Worm (Caenorhabditis elegans) whole organism, L1 larva: ENCODE data around the gene B0454.8.

ENCODE experiments used
- C04F5.9 ChIP-seq: sonication (generic microtip); optimal IDR thresholded peaks from 2 replicates; lab custom pipeline; 2016; ENCODE audit warnings: missing genetic modification characterization, missing compliant biosample characterization
- C16A3.4 ChIP-seq: fragments of 150-350 bp; optimal IDR thresholded peaks from 2 replicates; lab custom pipeline; 2014; ENCODE audit warnings: missing biosample characterization, missing genetic modification characterization
- F16B12.6 ChIP-seq: fragments of 150-350 bp; optimal IDR thresholded peaks from 2 replicates; lab custom pipeline; 2014; ENCODE audit warnings: missing biosample characterization, missing genetic modification characterization
- Y116A8C.19 ChIP-seq: sonication (generic microtip); optimal IDR thresholded peaks from 2 replicates; lab custom pipeline; 2016; ENCODE audit warnings: missing compliant biosample characterization, missing genetic modification characterization, borderline replicate concordance
- aha-1 ChIP-seq: fragments of 150-350 bp; optimal IDR thresholded peaks from 2 replicates; lab custom pipeline; 2014; ENCODE audit warnings: missing biosample characterization, missing genetic modification characterization
- ama-1 ChIP-seq: fragments of 150-350 bp; optimal IDR thresholded peaks from 2 replicates; lab custom pipeline; 2014
- ceh-88 ChIP-seq: fragments of 200-800 bp; sonication (Bioruptor generic); IDR thresholded peaks from 2 replicates; pipeline ENCODE4 v1.3.6; 2022; ENCODE audit warnings: missing genetic modification characterization, missing compliant biosample characterization
- dpl-1 ChIP-seq, 3 experiments: fragments of 150-350 bp in 2 of 3; sonication (generic microtip) in 1 of 3; optimal IDR thresholded peaks; 2 replicates each; lab custom pipeline; 2014 to 2017; ENCODE audit warnings: missing biosample characterization in 3 of 3, missing genetic modification characterization in 3 of 3, missing genetic modification reagents in 3 of 3
- dsc-1 ChIP-seq: sonication (generic microtip); optimal IDR thresholded peaks from 2 replicates; lab custom pipeline; 2016; ENCODE audit warnings: mild to moderate bottlenecking, missing genetic modification characterization, missing compliant biosample characterization
- efl-3 ChIP-seq: fragments of 200-800 bp; sonication (Bioruptor generic); optimal IDR thresholded peaks from 2 replicates; lab custom pipeline; 2018; ENCODE audit warnings: mild to moderate bottlenecking, missing genetic modification characterization, missing compliant biosample characterization
- egl-13 ChIP-seq: sonication (generic microtip); optimal IDR thresholded peaks from 2 replicates; lab custom pipeline; 2016; ENCODE audit warnings: missing genotype, missing genetic modification reagents, missing genetic modification characterization, missing compliant biosample characterization
- egl-27 ChIP-seq, 2 experiments: fragments of 150-350 bp in 1 of 2; sonication (generic microtip); optimal IDR thresholded peaks; 3 replicates each; lab custom pipeline; 2017 to 2018; ENCODE audit warnings: missing biosample characterization in 2 of 2, missing genetic modification characterization in 2 of 2, missing genetic modification reagents in 2 of 2
- elt-3 ChIP-seq, 6 experiments: fragments of 150-350 bp in 1 of 6; sonication (generic microtip); optimal IDR thresholded peaks; 2 replicates each; lab custom pipeline; 2017 to 2018; ENCODE audit warnings: missing biosample characterization in 6 of 6, missing genetic modification characterization in 6 of 6, inconsistent platforms in 1 of 6
- ets-5 ChIP-seq: fragments of 200-800 bp; sonication (Bioruptor generic); IDR thresholded peaks from 2 replicates; pipeline ENCODE4 v1.3.6; 2022; ENCODE audit warnings: missing genetic modification characterization, missing compliant biosample characterization
- fkh-10 ChIP-seq: sonication (generic microtip); optimal IDR thresholded peaks from 2 replicates; lab custom pipeline; 2017; ENCODE audit warnings: missing biosample characterization, missing genetic modification reagents, missing genetic modification characterization
- fkh-4 ChIP-seq: sonication (generic microtip); optimal IDR thresholded peaks from 2 replicates; lab custom pipeline; 2016; ENCODE audit warnings: missing compliant biosample characterization, missing genetic modification characterization, borderline replicate concordance
- grh-1 ChIP-seq: fragments of 200-800 bp; sonication (Bioruptor generic); IDR thresholded peaks from 2 replicates; pipeline ENCODE4 v1.3.6; 2022; ENCODE audit warnings: missing genetic modification reagents, missing genetic modification characterization, missing compliant biosample characterization
- hlh-17 ChIP-seq: fragments of 200-800 bp; sonication (Bioruptor generic); optimal IDR thresholded peaks from 2 replicates; lab custom pipeline; 2018; ENCODE audit warnings: missing genetic modification characterization, mild to moderate bottlenecking, missing compliant biosample characterization, moderate library complexity, borderline replicate concordance
- irx-1 ChIP-seq: sonication (generic microtip); optimal IDR thresholded peaks from 2 replicates; lab custom pipeline; 2016; ENCODE audit warnings: missing genetic modification characterization, missing compliant biosample characterization
- isw-1 ChIP-seq: fragments of 200-800 bp; sonication (Bioruptor generic); IDR thresholded peaks from 2 replicates; pipeline ENCODE4 v1.3.6; 2022; ENCODE audit warnings: missing genetic modification characterization, missing compliant biosample characterization
- jun-1 ChIP-seq: fragments of 150-350 bp; optimal IDR thresholded peaks from 2 replicates; lab custom pipeline; 2014; ENCODE audit warnings: missing biosample characterization, missing genetic modification reagents, missing genetic modification characterization
- lin-13 ChIP-seq: fragments of 150-350 bp; optimal IDR thresholded peaks from 2 replicates; lab custom pipeline; 2014; ENCODE audit warnings: missing biosample characterization, missing genetic modification reagents, missing genetic modification characterization
- lin-14 ChIP-seq: fragments of 200-800 bp; sonication (Bioruptor generic); optimal IDR thresholded peaks from 2 replicates; lab custom pipeline; 2018; ENCODE audit warnings: mild to moderate bottlenecking, missing genetic modification characterization, moderate library complexity, missing compliant biosample characterization
- lsy-2 ChIP-seq, 2 experiments: fragments of 150-350 bp; optimal IDR thresholded peaks; 2 replicates each; lab custom pipeline; 2014; ENCODE audit warnings: missing biosample characterization in 2 of 2, missing genetic modification characterization in 2 of 2
- mab-9 ChIP-seq: fragments of 200-800 bp; sonication (Bioruptor generic); IDR thresholded peaks from 2 replicates; pipeline ENCODE4 v1.3.6; 2022; ENCODE audit warnings: missing genetic modification reagents, missing genetic modification characterization, missing compliant biosample characterization
- mdl-1 ChIP-seq, 2 experiments: fragments of 150-350 bp; optimal IDR thresholded peaks; 2 replicates each; lab custom pipeline; 2014 to 2017; ENCODE audit warnings: missing biosample characterization in 2 of 2, missing genetic modification characterization in 2 of 2, inconsistent platforms in 1 of 2
- nhr-12 ChIP-seq: sonication (generic microtip); optimal IDR thresholded peaks from 2 replicates; lab custom pipeline; 2017; ENCODE audit warnings: missing biosample characterization, missing genetic modification characterization
- nhr-237 ChIP-seq: fragments of 150-350 bp; optimal IDR thresholded peaks from 2 replicates; lab custom pipeline; 2014; ENCODE audit warnings: missing biosample characterization, missing genetic modification characterization
- nhr-90 ChIP-seq: sonication (generic microtip); optimal IDR thresholded peaks from 2 replicates; lab custom pipeline; 2016; ENCODE audit warnings: mild to moderate bottlenecking, missing genetic modification characterization, missing compliant biosample characterization; ENCODE audit not compliant: poor library complexity
- pag-3 ChIP-seq: sonication (generic microtip); optimal IDR thresholded peaks from 2 replicates; lab custom pipeline; 2017; ENCODE audit warnings: missing genetic modification characterization, mild to moderate bottlenecking, missing compliant biosample characterization, antibody characterized with exemption, borderline replicate concordance; ENCODE audit not compliant: insufficient read depth
- pqm-1 ChIP-seq: sonication (generic microtip); optimal IDR thresholded peaks from 3 replicates; lab custom pipeline; 2017; ENCODE audit warnings: missing biosample characterization, missing genetic modification characterization
- skn-1 ChIP-seq: fragments of 150-350 bp; optimal IDR thresholded peaks from 2 replicates; lab custom pipeline; 2014; ENCODE audit warnings: missing biosample characterization, missing genetic modification characterization
- sptf-1 ChIP-seq: fragments of 150-350 bp; optimal IDR thresholded peaks from 2 replicates; lab custom pipeline; 2014; ENCODE audit warnings: missing biosample characterization, missing genetic modification characterization
- tbx-2 ChIP-seq: sonication (generic microtip); optimal IDR thresholded peaks from 2 replicates; lab custom pipeline; 2016; ENCODE audit warnings: missing genetic modification characterization, missing compliant biosample characterization
- unc-30 ChIP-seq: sonication (generic microtip); optimal IDR thresholded peaks from 2 replicates; lab custom pipeline; 2017; ENCODE audit warnings: missing biosample characterization, missing genetic modification characterization
- unc-62 ChIP-seq: fragments of 150-350 bp; optimal IDR thresholded peaks from 2 replicates; lab custom pipeline; 2014; ENCODE audit warnings: missing biosample characterization, missing genetic modification reagents, missing genetic modification characterization
- unc-98 ChIP-seq: fragments of 200-800 bp; sonication (Bioruptor generic); IDR thresholded peaks from 2 replicates; pipeline ENCODE4 v1.3.6; 2022; ENCODE audit warnings: missing genetic modification characterization, missing compliant biosample characterization
- vab-15 ChIP-seq: sonication (generic microtip); optimal IDR thresholded peaks from 2 replicates; lab custom pipeline; 2017; ENCODE audit warnings: missing genotype, mild to moderate bottlenecking, missing genetic modification characterization, missing compliant biosample characterization
- zag-1 ChIP-seq: fragments of 150-350 bp; optimal IDR thresholded peaks from 2 replicates; lab custom pipeline; 2014; ENCODE audit warnings: missing biosample characterization, missing genetic modification characterization
- zip-4 ChIP-seq: fragments of 200-800 bp; sonication (Bioruptor generic); optimal IDR thresholded peaks from 2 replicates; lab custom pipeline; 2018; ENCODE audit warnings: mild to moderate bottlenecking, missing genetic modification characterization, moderate library complexity, missing compliant biosample characterization

B0454.8 gene

ce11 chrII:3005499-3005898 is 37.8 kb downstream of the B0454.8 start, which contains the start of gene lido-12:
TSS of gene lido-12 (plus strand) at chrII:3005799.
- TF ChIP-seq fkh-4 (no peak), mdl-1 (tag; optimal IDR thresholded peaks at IDR 0.05; lab: Kevin White, UChicago) (no peak), C04F5.9 (no peak), ceh-88 (no peak), egl-27 (tag; optimal IDR thresholded peaks at IDR 0.05; lab: Kevin White, UChicago) (no peak), zip-4 (GFP tag; lab: Kevin White, UChicago) (no peak), tbx-2 (tag; lab: Kevin White, UChicago) (no peak), irx-1 (tag; lab: Kevin White, UChicago) (no peak), unc-62 (no peak), fkh-10 (no peak), ets-5 (GFP tag; lab: Robert Waterston, UW) (no peak), mab-9 (no peak), lin-14 (GFP tag; lab: Kevin White, UChicago) (no peak), dsc-1 (tag; lab: Kevin White, UChicago) (no peak), skn-1 (tag; lab: Kevin White, UChicago) (no peak), grh-1 (GFP tag; lab: Robert Waterston, UW) (no peak)

ce11 chrII:3003667-3004066 is 39.6 kb downstream of the B0454.8 start, which contains the start of gene lido-11:
TSS of gene lido-11 (plus strand) at chrII:3003967.
- TF ChIP-seq lsy-2 (tag; optimal IDR thresholded peaks at IDR 0.05; lab: Kevin White, UChicago) (no peak), pag-3 (tag; lab: Kevin White, UChicago) (no peak), C16A3.4 (tag; lab: Kevin White, UChicago) (no peak), dpl-1 (GFP tag; optimal IDR thresholded peaks at IDR 0.05; lab: Kevin White, UChicago) (no peak), ama-1 (lab: Kevin White, UChicago) (no peak), zip-4 (GFP tag; lab: Kevin White, UChicago) (no peak), unc-30 (no peak), elt-3 (tag; optimal IDR thresholded peaks at IDR 0.05; lab: Kevin White, UChicago) (no peak), C04F5.9 (no peak), nhr-90 (tag; lab: Kevin White, UChicago) (no peak), egl-13 (tag; lab: Kevin White, UChicago) (no peak), F16B12.6 (tag; lab: Kevin White, UChicago) (no peak), unc-98 (GFP tag; lab: Robert Waterston, UW) (no peak), nhr-237 (tag; lab: Kevin White, UChicago) (no peak), sptf-1 (no peak), jun-1 (tag; lab: Kevin White, UChicago) (no peak)

ce11 chrII:3002211-3002610 is 41.0 kb downstream of the B0454.8 start, which contains the start of gene lido-10:
TSS of gene lido-10 (plus strand) at chrII:3002511.
- TF ChIP-seq isw-1 (no peak), egl-27 (tag; optimal IDR thresholded peaks at IDR 0.05; lab: Kevin White, UChicago) (no peak), C04F5.9 (no peak), dpl-1 (GFP tag; optimal IDR thresholded peaks at IDR 0.05; lab: Kevin White, UChicago) (no peak), Y116A8C.19 (tag; lab: Kevin White, UChicago) (no peak), zag-1 (tag; lab: Kevin White, UChicago) (no peak), C16A3.4 (tag; lab: Kevin White, UChicago) (no peak), vab-15 (no peak), tbx-2 (tag; lab: Kevin White, UChicago) (no peak), nhr-12 (tag; lab: Kevin White, UChicago) (no peak), aha-1 (tag; lab: Kevin White, UChicago) (no peak), dsc-1 (tag; lab: Kevin White, UChicago) (no peak), hlh-17 (GFP tag; lab: Kevin White, UChicago) (no peak), unc-30 (no peak), efl-3 (GFP tag; lab: Kevin White, UChicago) (no peak), lin-14 (GFP tag; lab: Kevin White, UChicago) (no peak), pqm-1 (tag; lab: Kevin White, UChicago) (no peak), lin-13 (GFP tag; lab: Kevin White, UChicago) (no peak)
